Fruit fly (Drosophila melanogaster): ENCODE measurements around the gene mRpL11.

mRpL11 gene

DNA sequence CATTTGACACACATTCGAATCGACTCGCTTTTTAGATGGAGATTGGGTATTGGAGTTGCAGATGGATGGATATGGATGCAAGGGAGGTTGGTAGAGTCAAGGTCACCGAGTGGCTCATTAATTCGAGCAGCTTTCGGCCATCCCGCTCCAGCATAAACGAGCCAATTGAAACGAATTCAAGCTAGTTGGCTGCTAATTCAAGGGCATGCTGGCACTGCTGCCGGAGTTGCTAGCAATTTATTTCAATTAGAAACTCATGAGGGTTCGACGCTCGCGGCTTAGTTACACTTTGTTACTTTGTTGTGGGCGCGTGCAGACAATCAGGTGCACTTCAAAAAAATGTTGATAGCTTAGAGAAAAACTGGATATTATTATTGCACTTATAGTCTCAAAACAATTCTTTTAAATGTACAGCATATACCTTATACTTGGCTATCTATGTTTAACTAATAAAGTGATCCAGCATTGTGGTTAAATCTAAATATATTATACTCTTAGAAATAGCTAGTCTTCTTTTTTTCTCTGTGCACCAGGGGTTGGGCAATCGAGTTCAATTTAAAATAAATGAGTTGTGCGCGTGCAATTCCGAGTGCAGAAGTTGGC is 19.2 kb upstream of the mRpL11 start (continued):
- TF ChIP-seq CG14710 (tag; optimal IDR thresholded peaks at IDR 0.05) (no peak), tin (GFP tag; optimal IDR thresholded peaks at IDR 0.05) (no peak), run (tag; optimal IDR thresholded peaks at IDR 0.05) (no peak), phol (tag; optimal IDR thresholded peaks at IDR 0.05) (peak; percentile 4), Dip2 (GFP tag; IDR thresholded peaks at IDR 0.05) (no peak), H2.0 (GFP tag; IDR thresholded peaks at IDR 0.05) (no peak), corto (GFP tag; optimal IDR thresholded peaks at IDR 0.05) (no peak), CG1603 (tag; optimal IDR thresholded peaks at IDR 0.05) (peak; percentile 20), Ets97D (GFP tag; optimal IDR thresholded peaks at IDR 0.05) (no peak), CG6765 (GFP tag; optimal IDR thresholded peaks at IDR 0.05) (no peak), fd64A (GFP tag; optimal IDR thresholded peaks at IDR 0.05) (no peak), row (GFP tag; IDR thresholded peaks at IDR 0.05) (0 out of 3 replicates have a peak, but pooled peaks have one; percentile 13), CG3847 (GFP tag; IDR thresholded peaks at IDR 0.05) (no peak), CG2202 (tag; optimal IDR thresholded peaks at IDR 0.05) (no peak), tgo (GFP tag; IDR thresholded peaks at IDR 0.05) (peak; percentile 28; the same call in 1 of the 3 replicates), unpg (GFP tag; optimal IDR thresholded peaks at IDR 0.05) (peak; percentile 27), mam (GFP tag; optimal IDR thresholded peaks at IDR 0.05) (no peak), CG17361 (GFP tag; IDR thresholded peaks at IDR 0.05) (0 out of 3 replicates have a peak, but pooled peaks have one; percentile 17), ewg (GFP tag; optimal IDR thresholded peaks at IDR 0.05) (no peak), CG12155 (GFP tag; optimal IDR thresholded peaks at IDR 0.05) (no peak), grau (tag; optimal IDR thresholded peaks at IDR 0.05) (peak; percentile 23), CG12391 (tag; optimal IDR thresholded peaks at IDR 0.05) (peak; percentile 14), trh (GFP tag; optimal IDR thresholded peaks at IDR 0.05) (no peak), dysf (GFP tag; IDR thresholded peaks at IDR 0.05) (no peak), CG18262 (tag; optimal IDR thresholded peaks at IDR 0.05) (peak; percentile 22), CG2712 (tag; optimal IDR thresholded peaks at IDR 0.05) (peak; percentile 41), CG31441 (GFP tag; IDR thresholded peaks at IDR 0.05) (no peak), gcm (GFP tag; optimal IDR thresholded peaks at IDR 0.05) (peak; percentile 78), al (GFP tag; IDR thresholded peaks at IDR 0.05) (no peak), Dp (GFP tag; optimal IDR thresholded peaks at IDR 0.05) (no peak), CG12769 (tag; optimal IDR thresholded peaks at IDR 0.05) (no peak), CkIIα-i1 (GFP tag; IDR thresholded peaks at IDR 0.05) (no peak), nom (GFP tag; optimal IDR thresholded peaks at IDR 0.05) (no peak), CG11504 (tag; optimal IDR thresholded peaks at IDR 0.05) (peak; percentile 43), chinmo (GFP tag; IDR thresholded peaks at IDR 0.05; ENCODE audit: partially characterized antibody) (no peak), Dip3 (GFP tag; optimal IDR thresholded peaks at IDR 0.05) (no peak), gem (tag; optimal IDR thresholded peaks at IDR 0.05) (peak; percentile 34), CG6683 (GFP tag; optimal IDR thresholded peaks at IDR 0.05) (no peak), dmrt11E (tag; optimal IDR thresholded peaks at IDR 0.05) (peak; percentile 13), CG17912 (GFP tag; optimal IDR thresholded peaks at IDR 0.05) (no peak), Lpt (GFP tag; optimal IDR thresholded peaks at IDR 0.05) (no peak), Hr51 (GFP tag; optimal IDR thresholded peaks at IDR 0.05) (peak in 1 of 2 experiments; percentile 31), CG11560 (tag; IDR thresholded peaks at IDR 0.05) (no peak)

Data from whole organism, embryonic.